Fruit fly (Drosophila melanogaster): Measurements from ENCODE around the gene Prosalpha4T1.

dm6 chr3R:20772543-20772942, 23.7 kb upstream of the Prosalpha4T1 start, which contains the start of gene Takl1:
- no peak for TF ChIP-seq CG3919 (GFP tag; optimal IDR thresholded peaks at IDR 0.05)
- no peak for TF ChIP-seq Sox102F (GFP tag; optimal IDR thresholded peaks at IDR 0.05)
- no peak for TF ChIP-seq CG7368 (GFP tag; optimal IDR thresholded peaks at IDR 0.05)
- no peak for TF ChIP-seq salr (GFP tag; optimal IDR thresholded peaks at IDR 0.05)
- TF ChIP-seq vri (GFP tag; optimal IDR thresholded peaks at IDR 0.05), result peak; percentile 18
- no peak for TF ChIP-seq OdsH (GFP tag; optimal IDR thresholded peaks at IDR 0.05)
- no peak for TF ChIP-seq CG11294 (GFP tag; IDR thresholded peaks at IDR 0.05)
- no peak for TF ChIP-seq dsx (GFP tag; optimal IDR thresholded peaks at IDR 0.05; ENCODE audit: poor library complexity, severe bottlenecking)
- no peak for TF ChIP-seq CG6163 (GFP tag; IDR thresholded peaks at IDR 0.05)
- TF ChIP-seq eg (GFP tag; IDR thresholded peaks at IDR 0.05), result no peak
